Fruit fly (Drosophila melanogaster) whole organism, adult: ENCODE results near the gene snky.

ENCODE experiments used
- CG11617 ChIP-seq: fragments of 200-800 bp; sonication (Bioruptor generic); optimal IDR thresholded peaks from 2 replicates; lab custom pipeline; 2017; ENCODE audit warnings: mild to moderate bottlenecking, missing biosample characterization, missing genetic modification reagents, missing genetic modification characterization
- CG1620 ChIP-seq: fragments of 200-800 bp; sonication (Bioruptor generic); optimal IDR thresholded peaks from 2 replicates; lab custom pipeline; 2016; ENCODE audit warnings: missing biosample characterization, missing genetic modification characterization
- CG33017 ChIP-seq: fragments of 200-800 bp; sonication (Bioruptor generic); optimal IDR thresholded peaks from 2 replicates; lab custom pipeline; 2018; ENCODE audit warnings: missing biosample characterization, mild to moderate bottlenecking, missing genetic modification characterization, moderate library complexity
- CG5204 ChIP-seq: fragments of 200-800 bp; sonication (Bioruptor generic); optimal IDR thresholded peaks from 2 replicates; lab custom pipeline; 2016; ENCODE audit warnings: missing biosample characterization, missing genetic modification characterization
- cic ChIP-seq: fragments of 200-800 bp; sonication (Bioruptor generic); optimal IDR thresholded peaks from 2 replicates; lab custom pipeline; 2017; ENCODE audit warnings: missing biosample characterization, mild to moderate bottlenecking, missing genetic modification characterization, moderate library complexity
- ovo ChIP-seq: fragments of 200-800 bp; sonication (Bioruptor generic); optimal IDR thresholded peaks from 2 replicates; lab custom pipeline; 2016; ENCODE audit warnings: missing biosample characterization, missing genetic modification characterization
- pad ChIP-seq: fragments of 200-800 bp; sonication (Bioruptor generic); optimal IDR thresholded peaks from 3 replicates; lab custom pipeline; 2017; ENCODE audit warnings: missing biosample characterization, missing genetic modification characterization, mild to moderate bottlenecking, moderate library complexity, missing genetic modification reagents
- tj ChIP-seq: fragments of 200-800 bp; sonication (Bioruptor generic); optimal IDR thresholded peaks from 3 replicates; lab custom pipeline; 2017; ENCODE audit warnings: missing biosample characterization, mild to moderate bottlenecking, missing genetic modification characterization, moderate library complexity
- toe ChIP-seq: fragments of 200-800 bp; sonication (Bioruptor generic); optimal IDR thresholded peaks from 2 replicates; lab custom pipeline; 2016; ENCODE audit warnings: missing biosample characterization, missing genetic modification characterization

- TF ChIP-seq cic (GFP tag; lab: Kevin White, UChicago) (no peak), CG33017 (tag; lab: Kevin White, UChicago) (no peak), CG1620 (GFP tag; lab: Kevin White, UChicago) (no peak), CG11617 (no peak), tj (GFP tag; lab: Kevin White, UChicago) (no peak), toe (GFP tag; lab: Kevin White, UChicago) (no peak), CG5204 (GFP tag; lab: Kevin White, UChicago) (no peak), pad (GFP tag; lab: Kevin White, UChicago) (no peak), ovo (no peak)
Observed at dm6 chr3L:13178175-13178574, 3.9 kb downstream of the snky start.
